Fruit fly (Drosophila melanogaster): ENCODE measurements around the gene ATPsynbetaL.

The ATPsynbetaL gene

DNA sequence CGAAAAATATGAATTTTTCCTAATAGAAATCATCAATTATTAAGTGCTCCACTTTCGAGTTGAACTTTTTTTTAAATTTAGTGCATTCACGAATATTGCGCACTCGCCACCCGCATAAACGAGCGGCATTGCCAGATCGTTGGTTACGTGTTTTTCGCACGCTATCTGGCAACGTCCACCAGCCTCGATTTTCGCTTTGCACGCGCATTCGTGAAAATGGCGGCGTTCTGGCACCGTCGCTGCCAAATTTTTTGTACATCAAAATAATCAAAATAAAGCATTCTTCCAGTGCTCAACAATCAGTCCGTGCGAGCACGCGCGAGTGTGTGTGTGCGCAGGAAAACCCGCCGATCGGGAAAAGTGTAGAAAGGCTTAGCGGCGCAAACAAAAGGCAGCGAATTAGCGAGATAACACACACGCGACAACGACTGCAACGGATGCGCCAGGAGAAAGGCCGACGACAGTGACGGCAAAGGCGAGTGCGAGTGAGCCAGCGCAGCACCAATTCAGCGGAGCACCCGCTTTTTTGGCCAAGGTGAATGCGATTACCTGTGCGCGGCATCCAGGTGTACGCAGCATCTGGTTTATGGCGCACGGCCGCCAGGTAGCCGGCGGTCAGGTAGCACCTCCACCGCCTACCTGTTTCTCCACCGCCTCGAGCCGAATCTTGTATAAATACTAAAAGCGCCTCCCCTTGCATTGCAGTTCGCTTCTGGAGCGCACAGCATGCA is 16.1 kb downstream of the ATPsynbetaL start (continued):
- TF ChIP-seq CG18476 (GFP tag; optimal IDR thresholded peaks at IDR 0.05), result peak; percentile 72
- TF ChIP-seq CG3838 (GFP tag; optimal IDR thresholded peaks at IDR 0.05), result peak; percentile 46
- TF ChIP-seq cwo (GFP tag; optimal IDR thresholded peaks at IDR 0.05), result peak; percentile 80
- no peak for TF ChIP-seq aop (GFP tag; IDR thresholded peaks at IDR 0.05)
- TF ChIP-seq CG14050 (GFP tag; IDR thresholded peaks at IDR 0.05), result peak; percentile 59
- TF ChIP-seq CG10462 (GFP tag; optimal IDR thresholded peaks at IDR 0.05), result peak; percentile 33
- TF ChIP-seq CG4707 (GFP tag; optimal IDR thresholded peaks at IDR 0.05), result no peak
- no peak for TF ChIP-seq CG17385 (GFP tag; optimal IDR thresholded peaks at IDR 0.05)
- TF ChIP-seq hkb (optimal IDR thresholded peaks at IDR 0.05), result no peak
- TF ChIP-seq hkb (GFP tag; IDR thresholded peaks at IDR 0.05), result peak; percentile 90
- peak; percentile 90 for TF ChIP-seq vvl (GFP tag; IDR thresholded peaks at IDR 0.05)
- peak; percentile 53 for TF ChIP-seq CG34224 (GFP tag; IDR thresholded peaks at IDR 0.05; ENCODE audit: partially characterized antibody)
- TF ChIP-seq CG18599 (GFP tag; optimal IDR thresholded peaks at IDR 0.05), result no peak
- TF ChIP-seq luna (GFP tag; optimal IDR thresholded peaks at IDR 0.05), result peak; percentile 79
- TF ChIP-seq CG14860 (GFP tag; IDR thresholded peaks at IDR 0.05; ENCODE audit: partially characterized antibody), result peak; percentile 32; the same call in 1 of the 3 replicates
- TF ChIP-seq onecut (GFP tag; IDR thresholded peaks at IDR 0.05), result peak; percentile 72
- peak; percentile 87 for TF ChIP-seq CG1603 (tag; optimal IDR thresholded peaks at IDR 0.05)
- TF ChIP-seq HLH54F (GFP tag; optimal IDR thresholded peaks at IDR 0.05), result peak; percentile 91
- peak; percentile 80 for TF ChIP-seq bbx (GFP tag; IDR thresholded peaks at IDR 0.05; ENCODE audit: partially characterized antibody)
- TF ChIP-seq gsb-n (tag; optimal IDR thresholded peaks at IDR 0.05), result no peak
- peak; percentile 73 for TF ChIP-seq CG6854 (GFP tag; optimal IDR thresholded peaks at IDR 0.05)
- no peak for TF ChIP-seq ATbp (GFP tag; optimal IDR thresholded peaks at IDR 0.05)
- no peak for TF ChIP-seq pan (optimal IDR thresholded peaks at IDR 0.05)
- TF ChIP-seq pan (GFP tag; optimal IDR thresholded peaks at IDR 0.05 in 1 of 2, IDR thresholded peaks at IDR 0.05 in 1 of 2), result peak in 1 of 2 experiments; percentile 81
- TF ChIP-seq HmgZ (tag; optimal IDR thresholded peaks at IDR 0.05), result peak; percentile 92
- peak; percentile 75; the same call in 1 of the 2 replicates for TF ChIP-seq ranshi (GFP tag; IDR thresholded peaks at IDR 0.05)
- peak; percentile 98 for TF ChIP-seq sens (GFP tag)
- no peak for TF ChIP-seq sim (GFP tag; IDR thresholded peaks at IDR 0.05)
- peak; percentile 62 for TF ChIP-seq cad (GFP tag; optimal IDR thresholded peaks at IDR 0.05)
- TF ChIP-seq chm (GFP tag; IDR thresholded peaks at IDR 0.05), result peak; percentile 88
- peak; percentile 83 to 91 for TF ChIP-seq dpn (GFP tag; optimal IDR thresholded peaks at IDR 0.05)
- TF ChIP-seq Sox100B (GFP tag; optimal IDR thresholded peaks at IDR 0.05), result no peak
- TF ChIP-seq Side (GFP tag; optimal IDR thresholded peaks at IDR 0.05), result peak; percentile 89
- peak; percentile 5 for TF ChIP-seq fd64A (GFP tag; optimal IDR thresholded peaks at IDR 0.05)
- TF ChIP-seq CG12391 (tag; optimal IDR thresholded peaks at IDR 0.05), result peak; percentile 90
- peak; percentile 63 for TF ChIP-seq ttk (GFP tag; IDR thresholded peaks at IDR 0.05)
- peak; percentile 51 for TF ChIP-seq ab (GFP tag; optimal IDR thresholded peaks at IDR 0.05)
- peak; percentile 64 for TF ChIP-seq CG18011 (GFP tag; optimal IDR thresholded peaks at IDR 0.05)
- TF ChIP-seq scrt (GFP tag; optimal IDR thresholded peaks at IDR 0.05), result peak; percentile 78
- TF ChIP-seq Fer3 (tag; optimal IDR thresholded peaks at IDR 0.05), result no peak
- no peak for TF ChIP-seq Hr39 (optimal IDR thresholded peaks at IDR 0.05)
- TF ChIP-seq CG12104 (GFP tag; optimal IDR thresholded peaks at IDR 0.05), result peak; percentile 89
- TF ChIP-seq ro (GFP tag; IDR thresholded peaks at IDR 0.05), result no peak
- peak; percentile 84 for TF ChIP-seq CG10209 (GFP tag; optimal IDR thresholded peaks at IDR 0.05)
- TF ChIP-seq Blimp-1 (GFP tag; optimal IDR thresholded peaks at IDR 0.05), result no peak
- TF ChIP-seq Nf-YA (GFP tag; IDR thresholded peaks at IDR 0.05), result peak; percentile 64; the same call in 1 of the 2 replicates
- peak; percentile 67 for TF ChIP-seq H2.0 (GFP tag; IDR thresholded peaks at IDR 0.05)
- peak; percentile 80 for TF ChIP-seq CG12155 (GFP tag; optimal IDR thresholded peaks at IDR 0.05)
- peak; percentile 68; the same call in 1 of the 3 replicates for TF ChIP-seq C15 (GFP tag; IDR thresholded peaks at IDR 0.05)
- TF ChIP-seq CG1529 (GFP tag; optimal IDR thresholded peaks at IDR 0.05), result no peak

All from whole organism, embryonic.